Worm (Caenorhabditis elegans): Measurements from ENCODE around the gene srsx-10.

Gene srsx-10

DNA sequence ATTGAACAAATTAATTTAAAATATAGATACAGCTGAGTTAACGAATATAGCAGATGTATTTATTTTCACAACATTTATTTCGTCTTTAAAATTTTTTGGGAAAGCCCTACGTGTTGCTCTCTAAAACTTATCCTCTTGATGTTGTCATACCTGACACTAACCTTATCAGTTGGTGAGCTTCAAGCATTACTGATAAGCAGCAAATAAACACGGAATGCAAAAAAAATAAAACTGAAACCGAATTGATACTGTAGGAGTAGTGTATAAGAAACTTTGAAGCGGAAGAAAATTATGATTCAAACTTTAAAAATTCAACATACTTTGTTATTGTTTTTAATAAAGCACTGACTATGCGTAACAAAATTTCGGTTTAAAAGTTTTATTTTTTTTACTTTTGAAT is 39.5 kb downstream of the srsx-10 start:
- TF ChIP-seq madf-2 (tag; optimal IDR thresholded peaks at IDR 0.05): no peak
- TF ChIP-seq pax-1 (tag; optimal IDR thresholded peaks at IDR 0.05): no peak
- no peak for TF ChIP-seq npax-4 (tag; optimal IDR thresholded peaks at IDR 0.05)
- no peak for TF ChIP-seq fax-1 (tag; optimal IDR thresholded peaks at IDR 0.05)
- no peak for TF ChIP-seq dmd-4 (tag; optimal IDR thresholded peaks at IDR 0.05; ENCODE audit: borderline replicate concordance)
- no peak for TF ChIP-seq unc-55 (GFP tag; optimal IDR thresholded peaks at IDR 0.05)
- no peak for TF ChIP-seq rnt-1 (tag; optimal IDR thresholded peaks at IDR 0.05)
- no peak for TF ChIP-seq sdc-2 (tag; optimal IDR thresholded peaks at IDR 0.05)
- no peak for TF ChIP-seq pha-2 (tag; optimal IDR thresholded peaks at IDR 0.05)
- TF ChIP-seq ceh-14 (tag; optimal IDR thresholded peaks at IDR 0.05): no peak
- no peak for TF ChIP-seq pros-1 (tag; optimal IDR thresholded peaks at IDR 0.05)
- no peak for TF ChIP-seq ceh-45 (GFP tag; IDR thresholded peaks at IDR 0.05)
- no peak for TF ChIP-seq pha-4 (tag; optimal IDR thresholded peaks at IDR 0.05)
- no peak for TF ChIP-seq T23F11.4 (GFP tag; optimal IDR thresholded peaks at IDR 0.05)
- TF ChIP-seq syd-9 (tag; optimal IDR thresholded peaks at IDR 0.05): no peak
- TF ChIP-seq fkh-6 (tag; optimal IDR thresholded peaks at IDR 0.05): no peak

ce11 chrV:4934406-4934805 is 40.2 kb downstream of the srsx-10 start, which contains the start of gene catp-2:
Gene catp-2 (plus strand): TSS chrV:4934706.
- TF ChIP-seq dmd-4 (tag; optimal IDR thresholded peaks at IDR 0.05; ENCODE audit: borderline replicate concordance) (no peak), nhr-232 (tag; optimal IDR thresholded peaks at IDR 0.05) (no peak), fax-1 (tag; optimal IDR thresholded peaks at IDR 0.05) (no peak), ceh-18 (tag; optimal IDR thresholded peaks at IDR 0.05) (no peak), pqm-1 (tag; optimal IDR thresholded peaks at IDR 0.05) (no peak), lin-11 (tag; optimal IDR thresholded peaks at IDR 0.05) (no peak), ahr-1 (tag; optimal IDR thresholded peaks at IDR 0.05) (no peak)

DNA sequence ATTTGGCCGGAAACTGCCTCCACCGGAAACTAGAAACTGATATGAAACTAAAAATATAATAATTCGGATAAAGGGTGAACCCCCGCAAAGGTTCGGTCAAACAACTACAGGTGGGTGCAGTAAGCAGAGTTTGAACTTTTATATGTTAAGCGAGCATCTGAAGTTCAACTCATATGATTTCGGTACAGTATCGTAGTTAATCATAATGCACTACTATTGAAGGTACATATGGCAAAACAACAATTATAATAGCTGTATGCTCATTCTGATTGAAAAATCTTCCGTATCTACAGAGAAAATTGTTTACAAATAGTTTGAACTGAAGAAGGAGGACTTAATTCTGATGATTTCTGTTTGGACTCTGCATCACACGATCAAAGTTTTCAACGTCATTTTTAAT is 41.3 kb downstream of the srsx-10 start:
- TF ChIP-seq pqm-1 (tag; optimal IDR thresholded peaks at IDR 0.05) (no peak), T23F11.4 (GFP tag; optimal IDR thresholded peaks at IDR 0.05) (no peak), pag-3 (tag; optimal IDR thresholded peaks at IDR 0.05; ENCODE audit: borderline replicate concordance) (no peak), dmd-4 (tag; optimal IDR thresholded peaks at IDR 0.05; ENCODE audit: borderline replicate concordance) (no peak), hlh-30 (tag; optimal IDR thresholded peaks at IDR 0.05; ENCODE audit: insufficient read depth) (no peak), pros-1 (tag; optimal IDR thresholded peaks at IDR 0.05) (no peak), ceh-22 (tag; optimal IDR thresholded peaks at IDR 0.05) (no peak), ceh-45 (GFP tag; IDR thresholded peaks at IDR 0.05) (no peak), mec-3 (tag; optimal IDR thresholded peaks at IDR 0.05; ENCODE audit: borderline replicate concordance) (no peak), gmeb-2 (tag; optimal IDR thresholded peaks at IDR 0.05) (no peak), lim-6 (tag; optimal IDR thresholded peaks at IDR 0.05) (no peak), ets-4 (tag; optimal IDR thresholded peaks at IDR 0.05) (no peak), ama-1 (optimal IDR thresholded peaks at IDR 0.05) (no peak), fkh-10 (GFP tag; optimal IDR thresholded peaks at IDR 0.05) (no peak), zip-5 (tag; optimal IDR thresholded peaks at IDR 0.05) (no peak), ceh-24 (tag; optimal IDR thresholded peaks at IDR 0.05) (no peak), ceh-2 (tag; optimal IDR thresholded peaks at IDR 0.05) (no peak)

DNA sequence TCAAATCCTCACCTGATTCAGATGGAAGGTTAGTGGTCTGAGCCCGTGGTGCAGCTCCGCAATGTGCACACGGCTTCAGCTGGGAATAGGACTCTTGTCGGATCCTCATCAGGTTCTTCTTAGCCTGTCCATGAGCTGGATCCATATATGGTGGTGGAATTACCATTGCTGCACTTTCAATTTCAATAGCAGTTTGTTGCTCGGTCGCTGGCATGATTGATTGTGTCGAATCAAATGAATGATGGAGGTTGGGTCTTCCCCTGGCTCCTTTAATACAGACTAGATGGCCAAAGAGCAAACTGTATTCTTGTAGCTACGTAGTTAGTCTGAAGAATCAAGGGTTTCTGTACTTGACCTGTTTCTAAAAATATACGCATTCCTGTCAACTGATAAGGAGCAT is 41.8 kb downstream of the srsx-10 start, which contains the start of gene C02E7.10:
Gene C02E7.10 (minus strand): TSS at position 232 of the 400 bp plus-strand sequence.
- no peak for TF ChIP-seq ceh-24 (tag; optimal IDR thresholded peaks at IDR 0.05)

DNA sequence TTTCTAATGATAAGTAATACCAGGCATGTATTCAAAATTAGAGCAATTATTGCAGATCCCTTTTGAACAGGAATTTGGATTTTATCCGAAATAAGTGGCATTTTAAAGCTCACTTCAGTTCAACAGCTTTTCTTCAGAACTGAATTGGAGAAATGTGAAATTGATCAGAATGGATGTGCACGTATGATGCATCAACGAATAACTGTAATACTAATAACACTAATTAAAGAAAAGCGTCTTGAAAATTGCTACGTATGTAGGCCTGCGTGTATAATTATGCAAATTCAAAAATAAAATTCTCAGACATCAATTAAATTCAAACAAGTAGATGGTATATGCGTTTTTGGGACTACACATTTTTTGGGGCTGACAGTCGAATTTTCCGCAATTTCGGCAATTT is 44.7 kb downstream of the srsx-10 start, which contains the start of gene str-205:
Gene str-205 (minus strand): TSS at position 101 of the 400 bp plus-strand sequence.
- TF ChIP-seq hlh-15 (tag; optimal IDR thresholded peaks at IDR 0.05) (no peak), ceh-24 (tag; optimal IDR thresholded peaks at IDR 0.05) (no peak), ceh-30 (tag; optimal IDR thresholded peaks at IDR 0.05) (no peak), Y22D7AL.16 (tag; optimal IDR thresholded peaks at IDR 0.05) (no peak), ceh-19 (GFP tag; optimal IDR thresholded peaks at IDR 0.05) (no peak), sox-4 (tag; optimal IDR thresholded peaks at IDR 0.05) (no peak), pqm-1 (tag; optimal IDR thresholded peaks at IDR 0.05) (no peak), C08G9.2 (tag; optimal IDR thresholded peaks at IDR 0.05) (no peak), syd-9 (tag; optimal IDR thresholded peaks at IDR 0.05) (no peak), ama-1 (optimal IDR thresholded peaks at IDR 0.05) (no peak), mec-3 (tag; optimal IDR thresholded peaks at IDR 0.05; ENCODE audit: borderline replicate concordance) (no peak), fkh-6 (tag; optimal IDR thresholded peaks at IDR 0.05) (no peak), pag-3 (tag; optimal IDR thresholded peaks at IDR 0.05; ENCODE audit: borderline replicate concordance) (no peak), ceh-22 (tag; optimal IDR thresholded peaks at IDR 0.05) (no peak), sdc-2 (tag; optimal IDR thresholded peaks at IDR 0.05) (no peak)
